Worm (Caenorhabditis elegans) whole organism, midembryonic: Measurements from ENCODE around the gene Y69E1A.3.

ENCODE experiments used
- T22C8.4 ChIP-seq: fragments of 200-800 bp; sonication (Bioruptor generic); IDR thresholded peaks from 2 replicates; pipeline ENCODE4 v1.3.6; 2022; ENCODE audit warnings: missing genetic modification characterization, missing compliant biosample characterization
- cog-1 ChIP-seq: sonication (generic microtip); optimal IDR thresholded peaks from 2 replicates; lab custom pipeline; 2016; ENCODE audit warnings: missing genetic modification characterization, missing compliant biosample characterization
- flt-1 ChIP-seq: fragments of 200-800 bp; sonication (Bioruptor generic); IDR thresholded peaks from 2 replicates; pipeline ENCODE4 v1.3.6; 2022; ENCODE audit warnings: missing genetic modification characterization, missing compliant biosample characterization
- klf-2 ChIP-seq: fragments of 200-800 bp; sonication (Bioruptor generic); conservative IDR thresholded peaks from 2 replicates; pipeline ENCODE4 v1.3.6; 2022; ENCODE audit warnings: missing genetic modification reagents, missing genetic modification characterization, missing compliant biosample characterization
- med-1 ChIP-seq: sonication (generic microtip); optimal IDR thresholded peaks from 2 replicates; lab custom pipeline; 2017; ENCODE audit warnings: missing genetic modification characterization, mild to moderate bottlenecking, missing compliant biosample characterization, antibody characterized with exemption, missing genetic modification reagents; ENCODE audit not compliant: insufficient read depth
- ref-1 ChIP-seq: fragments of 200-800 bp; sonication (Bioruptor generic); conservative IDR thresholded peaks from 2 replicates; pipeline ENCODE4 v1.3.6; 2022; ENCODE audit warnings: missing genetic modification reagents, missing genetic modification characterization, missing compliant biosample characterization
- tab-1 ChIP-seq: fragments of 200-800 bp; sonication (Bioruptor generic); IDR thresholded peaks from 2 replicates; pipeline ENCODE4 v1.3.6; 2022; ENCODE audit warnings: missing genetic modification characterization, missing compliant biosample characterization
- ztf-23 ChIP-seq: fragments of 200-800 bp; sonication (Bioruptor generic); IDR thresholded peaks from 2 replicates; pipeline ENCODE4 v1.3.6; 2022; ENCODE audit warnings: missing genetic modification reagents, missing genetic modification characterization, missing compliant biosample characterization
- ztf-29 ChIP-seq: fragments of 200-800 bp; sonication (Bioruptor generic); IDR thresholded peaks from 2 replicates; pipeline ENCODE4 v1.3.6; 2022; ENCODE audit warnings: missing genetic modification reagents, missing genetic modification characterization, missing compliant biosample characterization

Y69E1A.3 gene

ce11 chrIV:10919770-10920169, 32.3 kb upstream of the Y69E1A.3 start, which contains the start of gene rbr-2:
Gene rbr-2, plus strand, starts transcription at chrIV:10920070.
- no peak for TF ChIP-seq tab-1
- no peak for TF ChIP-seq ztf-23 (GFP tag; lab: Robert Waterston, UW)
- TF ChIP-seq cog-1 (tag; lab: Kevin White, UChicago) = no peak
- no peak for TF ChIP-seq ztf-29 (GFP tag; lab: Robert Waterston, UW)
- TF ChIP-seq klf-2 (GFP tag; lab: Robert Waterston, UW) = no peak
- TF ChIP-seq ref-1 (GFP tag; lab: Robert Waterston, UW) = no peak
- no peak for TF ChIP-seq med-1
- TF ChIP-seq flt-1 (GFP tag; lab: Robert Waterston, UW) = no peak

- TF ChIP-seq ztf-23 (GFP tag; lab: Robert Waterston, UW) (no peak), flt-1 (GFP tag; lab: Robert Waterston, UW) (0 out of 2 replicates have a peak, but pooled peaks have one; percentile 37), cog-1 (tag; lab: Kevin White, UChicago) (peak; percentile 35), ztf-29 (GFP tag; lab: Robert Waterston, UW) (no peak)
Observed at ce11 chrIV:10933062-10933552, 19.0 kb upstream of the Y69E1A.3 start, which contains the start of the genes dnc-1 and lsm-7. Gene dnc-1, minus strand, starts transcription at chrIV:10933203. Gene lsm-7, plus strand, starts transcription at chrIV:10933502.

- no peak for TF ChIP-seq klf-2 (GFP tag; lab: Robert Waterston, UW)
- TF ChIP-seq ztf-29 (GFP tag; lab: Robert Waterston, UW) = no peak
- TF ChIP-seq tab-1 = no peak
- 0 out of 2 replicates have a peak, but pooled peaks have one; percentile 17 for TF ChIP-seq flt-1 (GFP tag; lab: Robert Waterston, UW)
- TF ChIP-seq T22C8.4 = no peak
- no peak for TF ChIP-seq med-1
Observed at ce11 chrIV:10933777-10934546, 18.1 kb upstream of the Y69E1A.3 start.

DNA sequence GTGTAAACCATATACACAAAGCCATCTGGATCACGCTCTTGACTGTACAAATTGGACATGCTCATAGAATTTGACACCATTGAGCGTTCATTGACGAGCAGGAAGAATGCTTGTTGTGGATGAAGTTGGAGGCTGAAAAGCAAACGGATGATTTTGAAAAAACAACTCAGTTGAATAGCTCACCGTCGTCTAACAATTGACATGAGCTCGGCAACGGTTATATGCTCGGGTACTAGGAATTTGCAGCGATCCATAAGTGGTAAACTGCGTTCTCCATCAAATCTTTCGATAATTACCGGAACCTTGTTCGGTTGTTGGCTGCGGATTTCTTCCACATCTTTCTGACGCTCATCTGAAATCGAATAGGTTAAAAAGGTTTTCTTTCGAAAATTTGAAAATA, 17.3 kb upstream of the Y69E1A.3 start:
- TF ChIP-seq cog-1 (tag; lab: Kevin White, UChicago) (no peak), flt-1 (GFP tag; lab: Robert Waterston, UW) (no peak), tab-1 (no peak), klf-2 (GFP tag; lab: Robert Waterston, UW) (no peak), ztf-23 (GFP tag; lab: Robert Waterston, UW) (no peak), med-1 (no peak), ztf-29 (GFP tag; lab: Robert Waterston, UW) (no peak), ref-1 (GFP tag; lab: Robert Waterston, UW) (no peak), T22C8.4 (no peak)

ce11 chrIV:10935336-10935735, 16.8 kb upstream of the Y69E1A.3 start:
- TF ChIP-seq ztf-23 (GFP tag; lab: Robert Waterston, UW) = 0 out of 2 replicates have a peak, but pooled peaks have one; percentile 19
- TF ChIP-seq flt-1 (GFP tag; lab: Robert Waterston, UW) = 0 out of 2 replicates have a peak, but pooled peaks have one; percentile 34
- peak; percentile 70 for TF ChIP-seq cog-1 (tag; lab: Kevin White, UChicago)
- TF ChIP-seq klf-2 (GFP tag; lab: Robert Waterston, UW) = no peak
- no peak for TF ChIP-seq ref-1 (GFP tag; lab: Robert Waterston, UW)

ce11 chrIV:10935853-10936491, 16.1 kb upstream of the Y69E1A.3 start, which contains the start of gene lgg-2:
Gene lgg-2, minus strand, starts transcription at chrIV:10935903.
- TF ChIP-seq med-1 = no peak
- no peak for TF ChIP-seq ref-1 (GFP tag; lab: Robert Waterston, UW)
- TF ChIP-seq T22C8.4 = no peak
- no peak for TF ChIP-seq ztf-29 (GFP tag; lab: Robert Waterston, UW)
- peak; percentile 65 for TF ChIP-seq cog-1 (tag; lab: Kevin White, UChicago)
- TF ChIP-seq ztf-23 (GFP tag; lab: Robert Waterston, UW) = no peak
- TF ChIP-seq klf-2 (GFP tag; lab: Robert Waterston, UW) = no peak
- TF ChIP-seq flt-1 (GFP tag; lab: Robert Waterston, UW) = no peak

ce11 chrIV:10936906-10937540, 15.1 kb upstream of the Y69E1A.3 start, which contains the start of gene fic-1:
Gene fic-1, plus strand, starts transcription at chrIV:10937454.
- peak; percentile 74 for TF ChIP-seq T22C8.4
- no peak for TF ChIP-seq ztf-23 (GFP tag; lab: Robert Waterston, UW)
- peak; percentile 25 for TF ChIP-seq cog-1 (tag; lab: Kevin White, UChicago)
- no peak for TF ChIP-seq tab-1

DNA sequence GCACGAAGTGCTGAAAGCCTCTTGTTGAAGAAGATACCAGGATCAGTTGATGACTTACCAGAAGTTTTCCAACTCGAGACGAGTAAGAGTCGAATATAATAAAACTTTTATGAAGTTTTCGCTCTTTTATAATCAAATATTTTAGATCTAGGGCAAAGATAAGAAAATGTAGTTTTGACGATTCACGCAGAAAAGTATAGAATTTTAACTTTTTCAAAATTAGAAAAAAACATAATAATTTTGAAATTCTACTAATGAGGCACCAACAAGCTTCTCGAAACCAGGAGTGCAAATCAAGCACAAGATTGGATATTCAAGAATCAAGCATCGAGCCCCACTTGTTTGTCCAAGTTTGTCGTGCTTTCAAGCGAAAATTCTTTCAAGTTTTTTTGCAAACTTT, 3.3 kb upstream of the Y69E1A.3 start, which contains the start of gene Y69E1A.1:
Y69E1A.1 (minus strand) TSS at position 101 of the 400 bp plus-strand sequence.
- TF ChIP-seq med-1 = no peak

DNA sequence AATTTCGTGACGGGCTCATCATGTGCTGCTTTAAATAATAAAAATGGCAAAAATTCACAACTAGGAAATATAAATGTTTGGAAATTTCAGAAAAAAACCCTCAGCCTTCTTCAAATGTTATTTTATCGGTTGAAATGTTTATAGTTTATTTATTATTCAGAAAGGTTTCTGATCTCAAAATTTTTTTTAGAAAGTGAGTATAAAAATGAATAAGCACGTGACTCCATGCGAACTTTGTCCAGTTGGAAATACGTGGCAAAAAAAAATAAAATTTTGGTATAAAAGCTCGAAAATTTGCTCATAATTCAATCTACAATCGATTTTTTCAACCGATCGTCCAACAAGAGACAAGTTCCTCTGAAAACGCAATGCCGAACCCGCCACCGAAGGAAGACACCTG, 2.6 kb upstream of the Y69E1A.3 start, which contains the start of gene nsph-3.1:
nsph-3.1 (plus strand) TSS at position 301 of the 400 bp plus-strand sequence.
- TF ChIP-seq ref-1 (GFP tag; lab: Robert Waterston, UW) (no peak), klf-2 (GFP tag; lab: Robert Waterston, UW) (no peak), ztf-23 (GFP tag; lab: Robert Waterston, UW) (no peak), tab-1 (no peak), T22C8.4 (no peak), ztf-29 (GFP tag; lab: Robert Waterston, UW) (no peak), cog-1 (tag; lab: Kevin White, UChicago) (no peak), flt-1 (GFP tag; lab: Robert Waterston, UW) (no peak)
